Worm (Caenorhabditis elegans) whole organism, L3 larva: ENCODE measurements around the gene str-209.

Experiments
- R02D3.7 ChIP-seq: fragments of 150-350 bp; optimal IDR thresholded peaks from 2 replicates; lab custom pipeline; 2014; ENCODE audit warnings: missing biosample characterization, missing genetic modification characterization
- ZK546.5 ChIP-seq: sonication (generic microtip); optimal IDR thresholded peaks from 2 replicates; lab custom pipeline; 2017; ENCODE audit warnings: missing biosample characterization, missing genetic modification characterization
- aly-2 ChIP-seq: fragments of 150-350 bp; optimal IDR thresholded peaks from 2 replicates; lab custom pipeline; 2014; ENCODE audit warnings: missing biosample characterization, missing genetic modification characterization
- ceh-16 ChIP-seq: sonication (generic microtip); optimal IDR thresholded peaks from 2 replicates; lab custom pipeline; 2017; ENCODE audit warnings: missing biosample characterization, missing genetic modification characterization
- ceh-28 ChIP-seq: fragments of 150-350 bp; optimal IDR thresholded peaks from 2 replicates; lab custom pipeline; 2014; ENCODE audit warnings: missing biosample characterization, missing genetic modification reagents, missing genetic modification characterization
- ceh-82 ChIP-seq: fragments of 150-350 bp; optimal IDR thresholded peaks from 2 replicates; lab custom pipeline; 2014; ENCODE audit warnings: missing biosample characterization, missing genetic modification characterization
- ceh-9 ChIP-seq: sonication (generic microtip); optimal IDR thresholded peaks from 2 replicates; lab custom pipeline; 2018; ENCODE audit warnings: missing biosample characterization, missing genetic modification characterization
- daf-12 ChIP-seq: fragments of 150-350 bp; optimal IDR thresholded peaks from 2 replicates; lab custom pipeline; 2014; ENCODE audit warnings: missing biosample characterization, missing genetic modification reagents, missing genetic modification characterization
- egl-27 ChIP-seq: sonication (generic microtip); optimal IDR thresholded peaks from 4 replicates; lab custom pipeline; 2017; ENCODE audit warnings: missing biosample characterization, missing genetic modification reagents, missing genetic modification characterization
- elt-1 ChIP-seq: fragments of 150-350 bp; optimal IDR thresholded peaks from 2 replicates; lab custom pipeline; 2014; ENCODE audit warnings: missing biosample characterization, missing genetic modification characterization
- elt-3 ChIP-seq, 3 experiments: fragments of 150-350 bp in 1 of 3; sonication (generic microtip) in 2 of 3; optimal IDR thresholded peaks; 2 replicates in 2 of 3; 4 replicates in 1 of 3; lab custom pipeline; 2014 to 2017; ENCODE audit warnings: missing biosample characterization in 3 of 3, missing genetic modification characterization in 3 of 3
- eor-1 ChIP-seq, 2 experiments: fragments of 150-350 bp; optimal IDR thresholded peaks; 2 replicates each; lab custom pipeline; 2014 to 2018; ENCODE audit warnings: missing biosample characterization in 2 of 2, missing genetic modification characterization in 2 of 2
- fkh-10 ChIP-seq: sonication (generic microtip); optimal IDR thresholded peaks from 2 replicates; lab custom pipeline; 2017; ENCODE audit warnings: missing biosample characterization, missing genetic modification reagents, missing genetic modification characterization
- fos-1 ChIP-seq: fragments of 150-350 bp; optimal IDR thresholded peaks from 2 replicates; lab custom pipeline; 2014; ENCODE audit warnings: missing biosample characterization, missing genetic modification characterization
- jun-1 ChIP-seq: fragments of 150-350 bp; optimal IDR thresholded peaks from 2 replicates; lab custom pipeline; 2014; ENCODE audit warnings: missing biosample characterization, missing genetic modification reagents, missing genetic modification characterization
- lin-39 ChIP-seq: fragments of 150-350 bp; optimal IDR thresholded peaks from 2 replicates; lab custom pipeline; 2018; ENCODE audit warnings: missing biosample characterization, missing genetic modification reagents, missing genetic modification characterization
- lsy-12 ChIP-seq: sonication (generic microtip); optimal IDR thresholded peaks from 2 replicates; lab custom pipeline; 2016; ENCODE audit warnings: mild to moderate bottlenecking, missing genetic modification characterization, missing compliant biosample characterization
- mdl-1 ChIP-seq: fragments of 150-350 bp; optimal IDR thresholded peaks from 2 replicates; lab custom pipeline; 2014; ENCODE audit warnings: missing biosample characterization, missing genetic modification characterization
- mml-1 ChIP-seq: fragments of 150-350 bp; sonication (generic microtip); optimal IDR thresholded peaks from 3 replicates; lab custom pipeline; 2014; ENCODE audit warnings: missing biosample characterization, missing genetic modification characterization
- nfya-1 ChIP-seq: sonication (generic microtip); optimal IDR thresholded peaks from 2 replicates; lab custom pipeline; 2017; ENCODE audit warnings: missing genetic modification characterization, mild to moderate bottlenecking, missing compliant biosample characterization, antibody characterized with exemption, moderate library complexity; ENCODE audit not compliant: insufficient read depth
- nhr-12 ChIP-seq: fragments of 150-350 bp; optimal IDR thresholded peaks from 2 replicates; lab custom pipeline; 2014; ENCODE audit warnings: missing biosample characterization, missing genetic modification characterization
- nhr-237 ChIP-seq: fragments of 150-350 bp; optimal IDR thresholded peaks from 2 replicates; lab custom pipeline; 2014; ENCODE audit warnings: missing biosample characterization, missing genetic modification characterization
- nhr-25 ChIP-seq: sonication (generic microtip); optimal IDR thresholded peaks from 2 replicates; lab custom pipeline; 2017; ENCODE audit warnings: missing biosample characterization, missing genetic modification characterization
- nhr-28 ChIP-seq: fragments of 150-350 bp; optimal IDR thresholded peaks from 2 replicates; lab custom pipeline; 2014; ENCODE audit warnings: missing biosample characterization, missing genetic modification characterization
- nhr-43 ChIP-seq: sonication (generic microtip); optimal IDR thresholded peaks from 2 replicates; lab custom pipeline; 2016; ENCODE audit warnings: mild to moderate bottlenecking, missing genetic modification characterization, missing compliant biosample characterization; ENCODE audit not compliant: poor library complexity, severe bottlenecking
- nhr-67 ChIP-seq: fragments of 150-350 bp; optimal IDR thresholded peaks from 2 replicates; lab custom pipeline; 2014; ENCODE audit warnings: missing biosample characterization, missing genetic modification characterization
- sea-2 ChIP-seq: fragments of 150-350 bp; sonication (generic microtip); optimal IDR thresholded peaks from 4 replicates; lab custom pipeline; 2014; ENCODE audit warnings: missing biosample characterization, missing genetic modification reagents, missing genetic modification characterization
- skn-1 ChIP-seq: fragments of 150-350 bp; optimal IDR thresholded peaks from 2 replicates; lab custom pipeline; 2014; ENCODE audit warnings: missing biosample characterization, missing genetic modification characterization
- snpc-4 ChIP-seq: fragments of 150-350 bp; optimal IDR thresholded peaks from 2 replicates; lab custom pipeline; 2014; ENCODE audit warnings: missing biosample characterization, missing genetic modification characterization
- tbx-2 ChIP-seq: sonication (generic microtip); optimal IDR thresholded peaks from 2 replicates; lab custom pipeline; 2016; ENCODE audit warnings: mild to moderate bottlenecking, missing genetic modification characterization, missing compliant biosample characterization
- unc-39 ChIP-seq: sonication (generic microtip); optimal IDR thresholded peaks from 4 replicates; lab custom pipeline; 2017; ENCODE audit warnings: missing biosample characterization, missing genetic modification characterization
- unc-62 ChIP-seq: fragments of 150-350 bp; sonication (generic microtip); optimal IDR thresholded peaks from 4 replicates; lab custom pipeline; 2014; ENCODE audit warnings: missing biosample characterization, missing genetic modification reagents, missing genetic modification characterization
- zag-1 ChIP-seq: fragments of 150-350 bp; optimal IDR thresholded peaks from 2 replicates; lab custom pipeline; 2014; ENCODE audit warnings: missing biosample characterization, missing genetic modification characterization
- ztf-11 ChIP-seq: fragments of 150-350 bp; optimal IDR thresholded peaks from 2 replicates; lab custom pipeline; 2014; ENCODE audit warnings: missing biosample characterization, missing genetic modification characterization

str-209 gene

DNA sequence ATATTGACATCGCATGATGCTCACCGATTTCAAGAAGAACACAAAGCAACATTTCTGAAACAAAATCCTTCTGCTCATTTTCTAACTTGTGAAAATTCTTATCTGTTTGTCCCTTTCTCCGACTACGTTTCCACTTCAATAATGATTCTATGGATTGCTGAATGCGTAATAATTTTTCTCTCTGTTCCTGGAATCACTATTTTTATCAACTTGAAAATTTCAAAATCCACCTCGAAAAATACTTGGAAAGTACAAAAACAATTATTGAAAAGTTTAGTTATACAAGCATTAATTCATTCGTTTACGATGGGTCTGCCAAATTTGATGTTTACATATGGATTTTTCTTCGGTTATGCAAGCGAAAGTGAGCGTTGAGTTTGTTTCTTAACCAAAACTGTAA, 26.7 kb upstream of the str-209 start, which contains the start of gene srh-22:
srh-22 (plus strand) TSS at position 301 of the 400 bp plus-strand sequence.
- TF ChIP-seq nhr-237, result no peak

DNA sequence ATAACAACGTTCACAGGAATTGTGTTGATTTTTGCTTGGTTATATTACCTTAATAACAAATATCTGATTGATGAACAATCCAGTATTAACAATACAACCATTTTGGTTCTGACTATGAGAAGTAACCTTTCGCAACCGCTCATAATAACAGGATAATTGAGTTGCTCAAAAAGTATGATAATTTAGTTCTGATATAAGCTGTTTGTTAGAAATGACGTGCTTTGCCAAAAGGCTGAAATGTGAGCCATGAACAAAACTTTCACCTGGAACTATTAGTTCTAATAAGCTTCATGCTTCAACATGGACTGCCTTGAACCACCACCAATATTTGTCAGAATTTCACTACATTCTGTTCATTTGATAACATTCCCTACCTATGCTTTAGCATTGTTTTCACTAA, 24.1 kb upstream of the str-209 start, which contains the start of gene srh-20:
srh-20 (plus strand) TSS at position 301 of the 400 bp plus-strand sequence.
- TF ChIP-seq snpc-4 (tag; lab: Kevin White, UChicago) (no peak), eor-1 (tag; optimal IDR thresholded peaks at IDR 0.05; lab: Kevin White, UChicago) (no peak), fkh-10 (GFP tag; lab: Kevin White, UChicago) (no peak), lsy-12 (tag; lab: Kevin White, UChicago) (no peak), egl-27 (tag; lab: Kevin White, UChicago) (no peak), unc-62 (no peak), mml-1 (no peak), sea-2 (GFP tag; lab: Kevin White, UChicago) (no peak), nhr-12 (tag; lab: Kevin White, UChicago) (no peak), nhr-25 (tag; lab: Kevin White, UChicago) (no peak), aly-2 (no peak), ztf-11 (no peak), nhr-28 (tag; lab: Kevin White, UChicago) (no peak), R02D3.7 (tag; lab: Kevin White, UChicago) (no peak), fos-1 (tag; lab: Kevin White, UChicago) (no peak), jun-1 (tag; lab: Kevin White, UChicago) (no peak), elt-1 (tag; lab: Kevin White, UChicago) (no peak), tbx-2 (tag; lab: Kevin White, UChicago) (no peak)

DNA sequence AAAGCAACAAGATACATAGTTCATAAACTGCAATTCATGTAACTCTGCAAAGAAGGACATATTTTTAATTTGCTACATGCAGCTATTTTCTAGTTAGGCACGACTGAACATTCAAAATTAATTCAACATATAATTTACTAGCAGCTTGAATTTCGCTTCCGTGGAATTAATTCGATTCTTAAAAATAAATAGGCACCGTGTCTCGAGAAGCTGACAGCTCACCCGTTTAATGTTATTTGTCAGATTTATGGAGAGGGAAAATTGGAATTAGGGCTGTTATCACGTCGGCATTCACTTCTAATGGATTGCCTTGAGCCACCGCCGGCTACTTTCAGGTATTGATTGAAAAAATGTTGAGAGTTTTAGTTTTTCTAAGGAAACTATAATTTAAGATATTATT, 22.4 kb upstream of the str-209 start, which contains the start of gene srh-21:
srh-21 (plus strand) TSS at position 301 of the 400 bp plus-strand sequence.
- no peak for TF ChIP-seq ceh-16
- TF ChIP-seq nhr-67 (tag; lab: Kevin White, UChicago), result no peak
- TF ChIP-seq nhr-43 (tag; lab: Kevin White, UChicago), result no peak
- no peak for TF ChIP-seq ZK546.5 (tag; lab: Kevin White, UChicago)
- no peak for TF ChIP-seq fkh-10 (GFP tag; lab: Kevin White, UChicago)
- TF ChIP-seq ceh-28 (tag; lab: Kevin White, UChicago), result no peak
- no peak for TF ChIP-seq zag-1 (tag; lab: Kevin White, UChicago)

DNA sequence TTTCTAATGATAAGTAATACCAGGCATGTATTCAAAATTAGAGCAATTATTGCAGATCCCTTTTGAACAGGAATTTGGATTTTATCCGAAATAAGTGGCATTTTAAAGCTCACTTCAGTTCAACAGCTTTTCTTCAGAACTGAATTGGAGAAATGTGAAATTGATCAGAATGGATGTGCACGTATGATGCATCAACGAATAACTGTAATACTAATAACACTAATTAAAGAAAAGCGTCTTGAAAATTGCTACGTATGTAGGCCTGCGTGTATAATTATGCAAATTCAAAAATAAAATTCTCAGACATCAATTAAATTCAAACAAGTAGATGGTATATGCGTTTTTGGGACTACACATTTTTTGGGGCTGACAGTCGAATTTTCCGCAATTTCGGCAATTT, 18.9 kb upstream of the str-209 start, which contains the start of gene str-205:
str-205 (minus strand) TSS at position 101 of the 400 bp plus-strand sequence.
- TF ChIP-seq unc-62 (no peak), snpc-4 (tag; lab: Kevin White, UChicago) (no peak), skn-1 (tag; lab: Kevin White, UChicago) (no peak), ceh-82 (tag; lab: Kevin White, UChicago) (no peak), ceh-9 (no peak), mml-1 (no peak), nhr-12 (tag; lab: Kevin White, UChicago) (no peak), fos-1 (tag; lab: Kevin White, UChicago) (no peak), ceh-28 (tag; lab: Kevin White, UChicago) (no peak), daf-12 (tag; lab: Kevin White, UChicago) (no peak), elt-3 (tag; optimal IDR thresholded peaks at IDR 0.05; lab: Kevin White, UChicago) (no peak), sea-2 (GFP tag; lab: Kevin White, UChicago) (no peak), nfya-1 (tag; lab: Kevin White, UChicago) (no peak), lin-39 (no peak), unc-39 (no peak), ZK546.5 (tag; lab: Kevin White, UChicago) (no peak)

DNA sequence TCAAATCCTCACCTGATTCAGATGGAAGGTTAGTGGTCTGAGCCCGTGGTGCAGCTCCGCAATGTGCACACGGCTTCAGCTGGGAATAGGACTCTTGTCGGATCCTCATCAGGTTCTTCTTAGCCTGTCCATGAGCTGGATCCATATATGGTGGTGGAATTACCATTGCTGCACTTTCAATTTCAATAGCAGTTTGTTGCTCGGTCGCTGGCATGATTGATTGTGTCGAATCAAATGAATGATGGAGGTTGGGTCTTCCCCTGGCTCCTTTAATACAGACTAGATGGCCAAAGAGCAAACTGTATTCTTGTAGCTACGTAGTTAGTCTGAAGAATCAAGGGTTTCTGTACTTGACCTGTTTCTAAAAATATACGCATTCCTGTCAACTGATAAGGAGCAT, 15.9 kb upstream of the str-209 start, which contains the start of gene C02E7.10:
C02E7.10 (minus strand) TSS at position 232 of the 400 bp plus-strand sequence.
- no peak for TF ChIP-seq mdl-1 (tag; lab: Kevin White, UChicago)
